Fruit fly (Drosophila melanogaster): Measurements from ENCODE around the gene CG45101.

Gene CG45101

DNA sequence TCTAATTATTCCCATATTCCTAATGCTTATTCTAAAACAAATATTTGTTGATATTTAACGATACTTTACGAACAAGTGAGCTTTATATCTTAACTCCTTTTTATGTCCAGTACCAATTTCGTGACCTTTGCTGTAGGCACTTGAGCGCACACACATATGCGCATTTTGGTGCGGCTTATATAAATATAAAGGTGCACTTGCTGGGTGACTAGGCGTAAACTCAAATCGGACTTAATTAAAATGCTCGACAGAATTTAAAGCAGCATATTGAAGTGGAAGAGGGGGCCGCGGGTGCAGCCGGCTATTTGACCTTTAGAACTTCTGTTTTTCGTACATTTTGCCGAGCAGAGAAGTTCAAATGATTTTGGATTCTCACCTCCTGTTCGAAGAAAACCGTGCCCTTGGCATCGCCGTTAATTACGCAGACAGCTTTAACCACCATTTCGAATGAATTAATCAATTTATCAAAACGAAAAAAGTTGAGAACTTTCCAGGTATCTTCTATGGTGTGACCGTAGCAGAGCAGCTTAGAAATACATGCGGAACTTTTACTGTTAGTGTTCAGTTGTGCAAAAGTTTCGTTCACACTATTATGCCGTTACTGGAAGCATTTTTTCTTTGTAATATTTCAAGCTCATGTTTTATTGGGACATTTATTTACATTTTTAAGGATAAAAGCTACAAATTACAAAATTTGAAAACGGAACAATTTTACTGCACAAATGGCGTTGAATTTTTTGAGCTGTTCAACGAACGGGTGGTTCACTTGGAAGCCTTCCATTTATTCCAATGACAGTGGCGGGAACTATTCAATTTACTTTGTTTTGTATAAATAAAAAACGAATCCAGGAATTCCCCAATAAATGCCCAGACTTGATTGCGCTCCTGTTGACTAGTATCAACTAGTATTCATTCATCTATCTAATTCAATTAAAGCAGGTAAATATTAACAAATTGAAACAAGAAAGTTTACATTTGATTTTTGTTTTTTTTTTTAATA lies 48.7 kb downstream of the CG45101 start, which contains the start of gene Sod1 (continued):
- TF ChIP-seq CG16815 (GFP tag; optimal IDR thresholded peaks at IDR 0.05) (no peak), inv (GFP tag; IDR thresholded peaks at IDR 0.05; ENCODE audit: partially characterized antibody) (no peak), CG13624 (GFP tag; optimal IDR thresholded peaks at IDR 0.05) (peak; percentile 2), CG34224 (GFP tag; IDR thresholded peaks at IDR 0.05; ENCODE audit: partially characterized antibody) (peak; percentile 53; the same call in 1 of the 3 replicates), emc (GFP tag; optimal IDR thresholded peaks at IDR 0.05) (no peak), CG1233 (GFP tag; optimal IDR thresholded peaks at IDR 0.05) (no peak), CG32772 (GFP tag; IDR thresholded peaks at IDR 0.05) (no peak), Xrp1 (GFP tag; IDR thresholded peaks at IDR 0.05) (peak; percentile 22; the same call in 1 of the 2 replicates), CG14710 (tag; optimal IDR thresholded peaks at IDR 0.05) (peak; percentile 28), CG4820 (GFP tag; optimal IDR thresholded peaks at IDR 0.05) (no peak), z (GFP tag; IDR thresholded peaks at IDR 0.05) (no peak), Rx (GFP tag; IDR thresholded peaks at IDR 0.05) (no peak), CG7357 (GFP tag; IDR thresholded peaks at IDR 0.05) (peak; percentile 71), CG13287 (GFP tag; IDR thresholded peaks at IDR 0.05; ENCODE audit: partially characterized antibody) (peak; percentile 38; the same call in 1 of the 2 replicates), D19B (GFP tag; optimal IDR thresholded peaks at IDR 0.05) (no peak), CG10431 (GFP tag; optimal IDR thresholded peaks at IDR 0.05) (no peak), CG2116 (GFP tag; optimal IDR thresholded peaks at IDR 0.05) (peak; percentile 16), gro (GFP tag; optimal IDR thresholded peaks at IDR 0.05) (no peak), Drgx (GFP tag; IDR thresholded peaks at IDR 0.05) (0 out of 2 replicates have a peak, but pooled peaks have one; percentile 19), hkb (optimal IDR thresholded peaks at IDR 0.05) (no peak), hkb (GFP tag; IDR thresholded peaks at IDR 0.05) (0 out of 2 replicates have a peak, but pooled peaks have one; percentile 7), CG10267 (tag; optimal IDR thresholded peaks at IDR 0.05) (no peak), E2f2 (GFP tag; IDR thresholded peaks at IDR 0.05) (peak; percentile 81), ERR (GFP tag; optimal IDR thresholded peaks at IDR 0.05) (peak; percentile 71), Atf6 (GFP tag; IDR thresholded peaks at IDR 0.05) (0 out of 2 replicates have a peak, but pooled peaks have one; percentile 8), CG7745 (tag; optimal IDR thresholded peaks at IDR 0.05) (no peak), esg (GFP tag; conservative IDR thresholded peaks at IDR 0.05) (no peak), her (GFP tag; optimal IDR thresholded peaks at IDR 0.05) (no peak), cwo (GFP tag; optimal IDR thresholded peaks at IDR 0.05) (no peak), Nf-YC (tag; optimal IDR thresholded peaks at IDR 0.05) (no peak), nmo (GFP tag; optimal IDR thresholded peaks at IDR 0.05) (peak; percentile 31), BEAF-32 (GFP tag; optimal IDR thresholded peaks at IDR 0.05) (peak; percentile 20), phol (tag; optimal IDR thresholded peaks at IDR 0.05) (peak; percentile 8), H15 (GFP tag; IDR thresholded peaks at IDR 0.05) (no peak), schlank (tag; optimal IDR thresholded peaks at IDR 0.05) (no peak), HmgD (GFP tag; optimal IDR thresholded peaks at IDR 0.05) (peak; percentile 39), CG5245 (GFP tag; optimal IDR thresholded peaks at IDR 0.05) (no peak), CG9876 (GFP tag; optimal IDR thresholded peaks at IDR 0.05) (no peak), twi (tag; optimal IDR thresholded peaks at IDR 0.05) (no peak), dm (GFP tag; optimal IDR thresholded peaks at IDR 0.05) (peak; percentile 15), CG6254 (GFP tag; optimal IDR thresholded peaks at IDR 0.05) (no peak), Hr78 (GFP tag; optimal IDR thresholded peaks at IDR 0.05) (peak in 1 of 2 experiments; percentile 97), grn (GFP tag; optimal IDR thresholded peaks at IDR 0.05) (no peak), PHDP (tag; optimal IDR thresholded peaks at IDR 0.05) (peak; percentile 25), Deaf1 (tag; optimal IDR thresholded peaks at IDR 0.05) (no peak), ttk (GFP tag; IDR thresholded peaks at IDR 0.05) (no peak), Ets97D (GFP tag; optimal IDR thresholded peaks at IDR 0.05) (peak; percentile 38), CG8089 (GFP tag; optimal IDR thresholded peaks at IDR 0.05) (no peak)

Measured in whole organism, embryonic.